Worm (Caenorhabditis elegans) whole organism, L4/young adult: ENCODE measurements around the gene atf-2.

Source experiments
- W03F9.2 ChIP-seq: fragments of 150-350 bp; optimal IDR thresholded peaks from 2 replicates; lab custom pipeline; 2014; ENCODE audit warnings: missing biosample characterization, missing genetic modification characterization
- dao-5 ChIP-seq: sonication (generic microtip); optimal IDR thresholded peaks from 2 replicates; lab custom pipeline; 2016; ENCODE audit warnings: missing genotype, missing genetic modification characterization, moderate library complexity, missing compliant biosample characterization
- him-1 ChIP-seq: sonication (generic microtip); optimal IDR thresholded peaks from 2 replicates; lab custom pipeline; 2016; ENCODE audit warnings: missing genotype, missing genetic modification reagents, missing genetic modification characterization, missing compliant biosample characterization

ce11 chrII:8763367-8763766 is 11.6 kb downstream of the atf-2 start:
- TF ChIP-seq him-1 (tag; lab: Kevin White, UChicago) (no peak), W03F9.2 (tag; lab: Kevin White, UChicago) (no peak), dao-5 (tag; lab: Kevin White, UChicago) (no peak)
